Worm (Caenorhabditis elegans) whole organism, young adult: ENCODE data around the gene str-199.

ENCODE experiments used
- B0261.1 ChIP-seq: sonication (generic microtip); optimal IDR thresholded peaks from 2 replicates; lab custom pipeline; 2016; ENCODE audit warnings: mild to moderate bottlenecking, missing genetic modification characterization, moderate library complexity, missing compliant biosample characterization
- C06A6.2 ChIP-seq: fragments of 200-800 bp; sonication (Bioruptor generic); conservative IDR thresholded peaks from 2 replicates; pipeline ENCODE4 v1.3.6; 2022; ENCODE audit warnings: missing genetic modification characterization, missing compliant biosample characterization
- F22D6.2 ChIP-seq: sonication (generic microtip); optimal IDR thresholded peaks from 2 replicates; lab custom pipeline; 2016; ENCODE audit warnings: mild to moderate bottlenecking, missing genetic modification characterization, missing compliant biosample characterization
- F37B4.10 ChIP-seq: fragments of 200-800 bp; sonication (Bioruptor generic); IDR thresholded peaks from 2 replicates; pipeline ENCODE4 v1.3.6; 2022; ENCODE audit warnings: missing genetic modification characterization, missing compliant biosample characterization
- F39B2.1 ChIP-seq: fragments of 200-800 bp; sonication (Bioruptor generic); IDR thresholded peaks from 2 replicates; pipeline ENCODE4 v1.3.6; 2022; ENCODE audit warnings: missing genetic modification reagents, missing genetic modification characterization, missing compliant biosample characterization
- F49E8.2 ChIP-seq: sonication (generic microtip); optimal IDR thresholded peaks from 3 replicates; lab custom pipeline; 2017; ENCODE audit warnings: missing genetic modification characterization, mild to moderate bottlenecking, missing compliant biosample characterization, antibody characterized with exemption, moderate library complexity; ENCODE audit not compliant: insufficient read depth
- F55B11.4 ChIP-seq: sonication (generic microtip); optimal IDR thresholded peaks from 2 replicates; lab custom pipeline; 2016; ENCODE audit warnings: missing compliant biosample characterization, missing genetic modification characterization, borderline replicate concordance; ENCODE audit not compliant: insufficient read depth
- K11D2.4 ChIP-seq: fragments of 200-800 bp; sonication (Bioruptor generic); IDR thresholded peaks from 2 replicates; pipeline ENCODE4 v1.3.6; 2022; ENCODE audit warnings: missing genetic modification reagents, missing genetic modification characterization, missing compliant biosample characterization
- K12H6.12 ChIP-seq: fragments of 200-800 bp; sonication (Bioruptor generic); optimal IDR thresholded peaks from 2 replicates; lab custom pipeline; 2018; ENCODE audit warnings: mild to moderate bottlenecking, missing genetic modification characterization, missing compliant biosample characterization
- T07F8.4 ChIP-seq: sonication (generic microtip); optimal IDR thresholded peaks from 2 replicates; lab custom pipeline; 2016; ENCODE audit warnings: mild to moderate bottlenecking, missing genetic modification characterization, moderate library complexity, missing compliant biosample characterization
- T26A5.8 ChIP-seq: sonication (generic microtip); optimal IDR thresholded peaks from 2 replicates; lab custom pipeline; 2016; ENCODE audit warnings: missing genetic modification characterization, missing compliant biosample characterization
- Y79H2A.3 ChIP-seq: fragments of 200-800 bp; sonication (Bioruptor generic); conservative IDR thresholded peaks from 2 replicates; pipeline ENCODE4 v1.3.6; 2022; ENCODE audit warnings: missing genetic modification reagents, missing genetic modification characterization, missing compliant biosample characterization
- ZK185.1 ChIP-seq: sonication (generic microtip); optimal IDR thresholded peaks from 2 replicates; lab custom pipeline; 2016; ENCODE audit warnings: mild to moderate bottlenecking, missing genetic modification characterization, missing compliant biosample characterization; ENCODE audit not compliant: poor library complexity, severe bottlenecking
- atf-7 ChIP-seq: sonication (generic microtip); optimal IDR thresholded peaks from 2 replicates; lab custom pipeline; 2017; ENCODE audit warnings: mild to moderate bottlenecking, missing genetic modification characterization, missing compliant biosample characterization
- athp-1 ChIP-seq: sonication (generic microtip); optimal IDR thresholded peaks from 2 replicates; lab custom pipeline; 2017; ENCODE audit warnings: mild to moderate bottlenecking, missing genetic modification characterization, missing compliant biosample characterization
- attf-6 ChIP-seq: fragments of 200-800 bp; sonication (Bioruptor generic); IDR thresholded peaks from 2 replicates; pipeline ENCODE4 v1.3.6; 2022; ENCODE audit warnings: missing genetic modification reagents, missing genetic modification characterization, missing compliant biosample characterization
- egl-44 ChIP-seq: fragments of 200-800 bp; sonication (Bioruptor generic); IDR thresholded peaks from 2 replicates; pipeline ENCODE4 v1.3.6; 2022; ENCODE audit warnings: missing genetic modification reagents, missing genetic modification characterization, missing compliant biosample characterization
- egrh-3 ChIP-seq: fragments of 200-800 bp; sonication (Bioruptor generic); IDR thresholded peaks from 2 replicates; pipeline ENCODE4 v1.3.6; 2022; ENCODE audit warnings: missing genetic modification reagents, missing genetic modification characterization, missing compliant biosample characterization
- fkh-3 ChIP-seq: sonication (generic microtip); optimal IDR thresholded peaks from 2 replicates; lab custom pipeline; 2016; ENCODE audit warnings: mild to moderate bottlenecking, missing genetic modification characterization, missing compliant biosample characterization
- hmg-1.2 ChIP-seq: fragments of 200-800 bp; sonication (Bioruptor generic); IDR thresholded peaks from 2 replicates; pipeline ENCODE4 v1.3.6; 2022; ENCODE audit warnings: missing genetic modification reagents, missing genetic modification characterization, missing compliant biosample characterization
- let-526 ChIP-seq: fragments of 200-800 bp; sonication (Bioruptor generic); IDR thresholded peaks from 2 replicates; pipeline ENCODE4 v1.3.6; 2022; ENCODE audit warnings: missing genetic modification reagents, missing genetic modification characterization, missing compliant biosample characterization
- lin-26 ChIP-seq: fragments of 200-800 bp; sonication (Bioruptor generic); IDR thresholded peaks from 2 replicates; pipeline ENCODE4 v1.3.6; 2022; ENCODE audit warnings: missing genetic modification reagents, missing genetic modification characterization, missing compliant biosample characterization
- lin-35 ChIP-seq, 3 experiments: fragments of 150-350 bp in 2 of 3; sonication (generic microtip) in 1 of 3; optimal IDR thresholded peaks; 2 replicates each; lab custom pipeline; 2014 to 2018; ENCODE audit warnings: missing biosample characterization in 3 of 3, missing genetic modification characterization in 3 of 3, missing genetic modification reagents in 3 of 3
- lir-1 ChIP-seq: fragments of 200-800 bp; sonication (Bioruptor generic); conservative IDR thresholded peaks from 2 replicates; pipeline ENCODE4 v1.3.6; 2022; ENCODE audit warnings: missing genetic modification reagents, missing genetic modification characterization, missing compliant biosample characterization
- madf-8 ChIP-seq: fragments of 200-800 bp; sonication (Bioruptor generic); conservative IDR thresholded peaks from 2 replicates; pipeline ENCODE4 v1.3.6; 2022; ENCODE audit warnings: missing genetic modification reagents, missing genetic modification characterization, missing compliant biosample characterization
- mxl-1 ChIP-seq: sonication (generic microtip); optimal IDR thresholded peaks from 2 replicates; lab custom pipeline; 2016; ENCODE audit warnings: missing genetic modification characterization, missing compliant biosample characterization
- nfya-1 ChIP-seq: sonication (generic microtip); optimal IDR thresholded peaks from 2 replicates; lab custom pipeline; 2017; ENCODE audit warnings: antibody characterized with exemption, missing compliant biosample characterization, missing genetic modification characterization, borderline replicate concordance; ENCODE audit not compliant: insufficient read depth
- nhr-179 ChIP-seq: sonication (generic microtip); optimal IDR thresholded peaks from 2 replicates; lab custom pipeline; 2016; ENCODE audit warnings: mild to moderate bottlenecking, missing genetic modification characterization, missing compliant biosample characterization
- pbrm-1 ChIP-seq: fragments of 200-800 bp; sonication (Bioruptor generic); IDR thresholded peaks from 2 replicates; pipeline ENCODE4 v1.3.6; 2022; ENCODE audit warnings: missing genetic modification reagents, missing genetic modification characterization, missing compliant biosample characterization
- rec-8 ChIP-seq, 2 experiments: sonication (generic microtip); optimal IDR thresholded peaks; 2 replicates each; lab custom pipeline; 2016; ENCODE audit warnings: mild to moderate bottlenecking in 2 of 2, missing genetic modification characterization in 2 of 2, missing genetic modification reagents in 2 of 2, missing genotype in 2 of 2, missing biosample characterization in 1 of 2, missing compliant biosample characterization in 1 of 2, moderate library complexity in 1 of 2
- snpc-1.1 ChIP-seq: sonication (generic microtip); optimal IDR thresholded peaks from 2 replicates; lab custom pipeline; 2017; ENCODE audit warnings: missing genetic modification characterization, mild to moderate bottlenecking, missing compliant biosample characterization, antibody characterized with exemption, moderate library complexity, missing genotype, missing genetic modification reagents; ENCODE audit not compliant: insufficient read depth
- snpc-3.4 ChIP-seq: sonication (generic microtip); optimal IDR thresholded peaks from 2 replicates; lab custom pipeline; 2017; ENCODE audit warnings: missing genetic modification characterization, mild to moderate bottlenecking, missing compliant biosample characterization, antibody characterized with exemption, moderate library complexity, missing genotype, missing genetic modification reagents
- snpc-4 ChIP-seq, 5 experiments: fragments of 150-350 bp in 1 of 5; sonication (generic microtip) in 4 of 5; optimal IDR thresholded peaks; 2 replicates each; lab custom pipeline; 2014 to 2018; ENCODE audit warnings: missing genetic modification characterization in 5 of 5, missing biosample characterization in 3 of 5, antibody characterized with exemption in 2 of 5, mild to moderate bottlenecking in 2 of 5, missing compliant biosample characterization in 2 of 5, missing genotype in 2 of 5, moderate library complexity in 2 of 5, missing genetic modification reagents in 1 of 5
- somi-1 ChIP-seq: fragments of 200-800 bp; sonication (Bioruptor generic); optimal IDR thresholded peaks from 2 replicates; lab custom pipeline; 2018; ENCODE audit warnings: mild to moderate bottlenecking, missing genetic modification characterization, missing compliant biosample characterization
- unc-62 ChIP-seq: fragments of 150-350 bp; optimal IDR thresholded peaks from 2 replicates; lab custom pipeline; 2014; ENCODE audit warnings: missing biosample characterization, missing genetic modification reagents, missing genetic modification characterization
- xnd-1 ChIP-seq: sonication (generic microtip); optimal IDR thresholded peaks from 2 replicates; lab custom pipeline; 2016; ENCODE audit warnings: missing genotype, missing genetic modification reagents, missing genetic modification characterization, missing compliant biosample characterization
- zfh-2 ChIP-seq: fragments of 200-800 bp; sonication (Bioruptor generic); conservative IDR thresholded peaks from 2 replicates; pipeline ENCODE4 v1.3.6; 2022; ENCODE audit warnings: missing genetic modification reagents, missing genetic modification characterization, missing compliant biosample characterization
- ztf-18 ChIP-seq: sonication (generic microtip); optimal IDR thresholded peaks from 2 replicates; lab custom pipeline; 2016; ENCODE audit warnings: missing genotype, mild to moderate bottlenecking, missing genetic modification characterization, missing compliant biosample characterization

Gene str-199

ce11 chrV:17217690-17218089 lies 27.4 kb upstream of the str-199 start, which contains the start of gene srbc-62 (continued):
- TF ChIP-seq nhr-179 (tag; lab: Kevin White, UChicago): no peak
- no peak for TF ChIP-seq lir-1 (GFP tag; lab: Robert Waterston, UW)
- no peak for TF ChIP-seq C06A6.2 (GFP tag; lab: Robert Waterston, UW)

ce11 chrV:17215602-17216001 lies 25.3 kb upstream of the str-199 start:
- TF ChIP-seq lin-26 (GFP tag; lab: Robert Waterston, UW) (no peak), lin-35 (GFP tag; optimal IDR thresholded peaks at IDR 0.05; lab: Kevin White, UChicago) (no peak), egrh-3 (no peak), snpc-3.4 (tag; lab: Kevin White, UChicago) (no peak), Y79H2A.3 (GFP tag; lab: Robert Waterston, UW) (no peak), nhr-179 (tag; lab: Kevin White, UChicago) (no peak), F39B2.1 (GFP tag; lab: Robert Waterston, UW) (no peak), snpc-4 (GFP tag; optimal IDR thresholded peaks at IDR 0.05; lab: Kevin White, UChicago) (no peak), snpc-4 (tag; optimal IDR thresholded peaks at IDR 0.05; lab: Kevin White, UChicago) (peak in 2 of 4 experiments; percentile 69 to 77), attf-6 (GFP tag; lab: Robert Waterston, UW) (0 out of 2 replicates have a peak, but pooled peaks have one; percentile 24), T26A5.8 (tag; lab: Kevin White, UChicago) (no peak), snpc-1.1 (tag; lab: Kevin White, UChicago) (peak; percentile 6), somi-1 (GFP tag; lab: Kevin White, UChicago) (no peak), xnd-1 (no peak), rec-8 (tag; optimal IDR thresholded peaks at IDR 0.05; lab: Kevin White, UChicago) (no peak), atf-7 (tag; lab: Kevin White, UChicago) (no peak), B0261.1 (no peak)

ce11 chrV:17212743-17213142 lies 22.4 kb upstream of the str-199 start, which contains the start of gene srh-113:
Gene srh-113 (plus strand): TSS chrV:17213043.
- no peak for TF ChIP-seq madf-8 (GFP tag; lab: Robert Waterston, UW)
- no peak for TF ChIP-seq nfya-1 (tag; lab: Kevin White, UChicago)
- TF ChIP-seq K11D2.4 (GFP tag; lab: Robert Waterston, UW): no peak
- TF ChIP-seq T07F8.4 (tag; lab: Kevin White, UChicago): no peak
- no peak for TF ChIP-seq somi-1 (GFP tag; lab: Kevin White, UChicago)
- no peak for TF ChIP-seq F39B2.1 (GFP tag; lab: Robert Waterston, UW)
- no peak for TF ChIP-seq F22D6.2 (tag; lab: Kevin White, UChicago)
- no peak for TF ChIP-seq snpc-4 (GFP tag; optimal IDR thresholded peaks at IDR 0.05; lab: Kevin White, UChicago)
- no peak for TF ChIP-seq snpc-4 (tag; optimal IDR thresholded peaks at IDR 0.05; lab: Kevin White, UChicago)
- no peak for TF ChIP-seq egl-44 (GFP tag; lab: Robert Waterston, UW)
- no peak for TF ChIP-seq unc-62
- TF ChIP-seq attf-6 (GFP tag; lab: Robert Waterston, UW): no peak
- no peak for TF ChIP-seq athp-1
- no peak for TF ChIP-seq ZK185.1 (tag; lab: Kevin White, UChicago)
- no peak for TF ChIP-seq F49E8.2 (tag; lab: Kevin White, UChicago)

ce11 chrV:17211989-17212731 lies 21.9 kb upstream of the str-199 start, which contains the start of gene srh-236:
Gene srh-236 (minus strand): TSS chrV:17212039.
- TF ChIP-seq K12H6.12 (tag; lab: Kevin White, UChicago): no peak
- no peak for TF ChIP-seq let-526
- TF ChIP-seq hmg-1.2: no peak
- TF ChIP-seq snpc-4 (GFP tag; optimal IDR thresholded peaks at IDR 0.05; lab: Kevin White, UChicago): no peak
- TF ChIP-seq snpc-4 (tag; optimal IDR thresholded peaks at IDR 0.05; lab: Kevin White, UChicago): peak in 2 of 4 experiments; percentile 35
- no peak for TF ChIP-seq pbrm-1 (GFP tag; lab: Robert Waterston, UW)
- no peak for TF ChIP-seq mxl-1
- peak; percentile 45; the same call in 1 of the 2 replicates for TF ChIP-seq egrh-3
- TF ChIP-seq zfh-2 (GFP tag; lab: Robert Waterston, UW): no peak; the same call in 1 of the 2 replicates
- TF ChIP-seq F55B11.4: no peak
- TF ChIP-seq lin-35 (GFP tag; optimal IDR thresholded peaks at IDR 0.05; lab: Kevin White, UChicago): no peak
- no peak for TF ChIP-seq ztf-18 (tag; lab: Kevin White, UChicago)
- TF ChIP-seq F37B4.10: 0 out of 2 replicates have a peak, but pooled peaks have one; percentile 54
- TF ChIP-seq snpc-1.1 (tag; lab: Kevin White, UChicago): no peak
- no peak for TF ChIP-seq F22D6.2 (tag; lab: Kevin White, UChicago)
- no peak for TF ChIP-seq fkh-3 (tag; lab: Kevin White, UChicago)
